Worm (Caenorhabditis elegans) whole organism, young adult: ENCODE data around the gene fkb-3.

ENCODE experiments used
- B0035.1 ChIP-seq: sonication (generic microtip); optimal IDR thresholded peaks from 2 replicates; lab custom pipeline; 2016; ENCODE audit warnings: missing genetic modification characterization, mild to moderate bottlenecking, missing compliant biosample characterization, missing genotype, missing genetic modification reagents
- C17E4.6 ChIP-seq: fragments of 200-800 bp; sonication (Bioruptor generic); IDR thresholded peaks from 2 replicates; pipeline ENCODE4 v1.3.6; 2022; ENCODE audit warnings: missing genetic modification reagents, missing genetic modification characterization, missing compliant biosample characterization
- F10E7.11 ChIP-seq: sonication (generic microtip); optimal IDR thresholded peaks from 2 replicates; lab custom pipeline; 2017; ENCODE audit warnings: mild to moderate bottlenecking, missing genetic modification characterization, moderate library complexity, missing compliant biosample characterization
- F22D6.2 ChIP-seq: sonication (generic microtip); optimal IDR thresholded peaks from 2 replicates; lab custom pipeline; 2016; ENCODE audit warnings: mild to moderate bottlenecking, missing genetic modification characterization, missing compliant biosample characterization
- F23B12.7 ChIP-seq: sonication (generic microtip); optimal IDR thresholded peaks from 2 replicates; lab custom pipeline; 2017; ENCODE audit warnings: missing genetic modification characterization, mild to moderate bottlenecking, missing compliant biosample characterization, antibody characterized with exemption, moderate library complexity; ENCODE audit not compliant: insufficient read depth
- F33H1.4 ChIP-seq: fragments of 200-800 bp; sonication (Bioruptor generic); IDR thresholded peaks from 2 replicates; pipeline ENCODE4 v1.3.6; 2022; ENCODE audit warnings: missing genetic modification reagents, missing genetic modification characterization, missing compliant biosample characterization
- F37B4.10 ChIP-seq: fragments of 200-800 bp; sonication (Bioruptor generic); IDR thresholded peaks from 2 replicates; pipeline ENCODE4 v1.3.6; 2022; ENCODE audit warnings: missing genetic modification characterization, missing compliant biosample characterization
- F49E8.2 ChIP-seq: sonication (generic microtip); optimal IDR thresholded peaks from 3 replicates; lab custom pipeline; 2017; ENCODE audit warnings: missing genetic modification characterization, mild to moderate bottlenecking, missing compliant biosample characterization, antibody characterized with exemption, moderate library complexity; ENCODE audit not compliant: insufficient read depth
- F55B11.4 ChIP-seq: sonication (generic microtip); optimal IDR thresholded peaks from 2 replicates; lab custom pipeline; 2016; ENCODE audit warnings: missing compliant biosample characterization, missing genetic modification characterization, borderline replicate concordance; ENCODE audit not compliant: insufficient read depth
- F57C9.4 ChIP-seq: sonication (generic microtip); optimal IDR thresholded peaks from 2 replicates; lab custom pipeline; 2017; ENCODE audit warnings: mild to moderate bottlenecking, missing genetic modification characterization, missing compliant biosample characterization
- K11D2.4 ChIP-seq: fragments of 200-800 bp; sonication (Bioruptor generic); IDR thresholded peaks from 2 replicates; pipeline ENCODE4 v1.3.6; 2022; ENCODE audit warnings: missing genetic modification reagents, missing genetic modification characterization, missing compliant biosample characterization
- Y53F4B.3 ChIP-seq: fragments of 200-800 bp; sonication (Bioruptor generic); IDR thresholded peaks from 2 replicates; pipeline ENCODE4 v1.3.6; 2022; ENCODE audit warnings: missing genetic modification reagents, missing genetic modification characterization, missing compliant biosample characterization
- Y53G8AR.9 ChIP-seq: fragments of 200-800 bp; sonication (Bioruptor generic); conservative IDR thresholded peaks from 2 replicates; pipeline ENCODE4 v1.3.6; 2022; ENCODE audit warnings: missing genetic modification reagents, missing genetic modification characterization, missing compliant biosample characterization
- Y95B8A.8 ChIP-seq: fragments of 200-800 bp; sonication (Bioruptor generic); IDR thresholded peaks from 2 replicates; pipeline ENCODE4 v1.3.6; 2022; ENCODE audit warnings: missing genetic modification reagents, missing genetic modification characterization, missing compliant biosample characterization
- ZK185.1 ChIP-seq: sonication (generic microtip); optimal IDR thresholded peaks from 2 replicates; lab custom pipeline; 2016; ENCODE audit warnings: mild to moderate bottlenecking, missing genetic modification characterization, missing compliant biosample characterization; ENCODE audit not compliant: poor library complexity, severe bottlenecking
- ama-1 ChIP-seq, 3 experiments: fragments of 150-350 bp in 1 of 3; sonication (generic microtip) in 2 of 3; optimal IDR thresholded peaks; 2 replicates each; lab custom pipeline; 2014 to 2018; ENCODE audit warnings: missing biosample characterization in 2 of 3, missing genetic modification characterization in 2 of 3, missing genetic modification reagents in 2 of 3
- atf-7 ChIP-seq: sonication (generic microtip); optimal IDR thresholded peaks from 2 replicates; lab custom pipeline; 2017; ENCODE audit warnings: mild to moderate bottlenecking, missing genetic modification characterization, missing compliant biosample characterization
- athp-1 ChIP-seq: sonication (generic microtip); optimal IDR thresholded peaks from 2 replicates; lab custom pipeline; 2017; ENCODE audit warnings: mild to moderate bottlenecking, missing genetic modification characterization, missing compliant biosample characterization
- cebp-2 ChIP-seq: fragments of 200-800 bp; sonication (Bioruptor generic); IDR thresholded peaks from 2 replicates; pipeline ENCODE4 v1.3.6; 2022; ENCODE audit warnings: missing genetic modification characterization, missing compliant biosample characterization
- ceh-40 ChIP-seq: fragments of 200-800 bp; sonication (Bioruptor generic); IDR thresholded peaks from 2 replicates; pipeline ENCODE4 v1.3.6; 2022; ENCODE audit warnings: missing genetic modification characterization, missing compliant biosample characterization
- ceh-91 ChIP-seq: fragments of 200-800 bp; sonication (Bioruptor generic); IDR thresholded peaks from 2 replicates; pipeline ENCODE4 v1.3.6; 2022; ENCODE audit warnings: missing genetic modification reagents, missing genetic modification characterization, missing compliant biosample characterization
- dpff-1 ChIP-seq: sonication (generic microtip); optimal IDR thresholded peaks from 2 replicates; lab custom pipeline; 2017; ENCODE audit warnings: mild to moderate bottlenecking, missing genetic modification characterization, missing compliant biosample characterization
- ekl-4 ChIP-seq: fragments of 200-800 bp; sonication (Bioruptor generic); IDR thresholded peaks from 2 replicates; pipeline ENCODE4 v1.3.6; 2022; ENCODE audit warnings: missing genetic modification reagents, missing genetic modification characterization, missing compliant biosample characterization
- him-1 ChIP-seq: sonication (generic microtip); optimal IDR thresholded peaks from 2 replicates; lab custom pipeline; 2016; ENCODE audit warnings: missing genotype, missing genetic modification reagents, missing genetic modification characterization, missing compliant biosample characterization
- hlh-12 ChIP-seq: sonication (generic microtip); optimal IDR thresholded peaks from 2 replicates; lab custom pipeline; 2016; ENCODE audit warnings: missing genetic modification characterization, missing compliant biosample characterization
- hsf-1 ChIP-seq: fragments of 200-800 bp; sonication (Bioruptor generic); IDR thresholded peaks from 2 replicates; pipeline ENCODE4 v1.3.6; 2022; ENCODE audit warnings: missing genetic modification reagents, missing genetic modification characterization, missing compliant biosample characterization
- lin-26 ChIP-seq: fragments of 200-800 bp; sonication (Bioruptor generic); IDR thresholded peaks from 2 replicates; pipeline ENCODE4 v1.3.6; 2022; ENCODE audit warnings: missing genetic modification reagents, missing genetic modification characterization, missing compliant biosample characterization
- lin-40 ChIP-seq: sonication (generic microtip); optimal IDR thresholded peaks from 2 replicates; lab custom pipeline; 2016; ENCODE audit warnings: missing genetic modification characterization, mild to moderate bottlenecking, missing compliant biosample characterization, missing genotype, missing genetic modification reagents
- madf-3 ChIP-seq: fragments of 200-800 bp; sonication (Bioruptor generic); IDR thresholded peaks from 2 replicates; pipeline ENCODE4 v1.3.6; 2022; ENCODE audit warnings: missing genetic modification reagents, missing genetic modification characterization, missing compliant biosample characterization
- madf-6 ChIP-seq: fragments of 200-800 bp; sonication (Bioruptor generic); IDR thresholded peaks from 2 replicates; pipeline ENCODE4 v1.3.6; 2022; ENCODE audit warnings: missing genetic modification reagents, missing genetic modification characterization, missing compliant biosample characterization
- mes-4 ChIP-seq: sonication (generic microtip); optimal IDR thresholded peaks from 2 replicates; lab custom pipeline; 2016; ENCODE audit warnings: missing genotype, missing genetic modification characterization, missing compliant biosample characterization
- nhr-120 ChIP-seq: fragments of 200-800 bp; sonication (Bioruptor generic); IDR thresholded peaks from 2 replicates; pipeline ENCODE4 v1.3.6; 2022; ENCODE audit warnings: missing genetic modification characterization, missing compliant biosample characterization
- nhr-179 ChIP-seq: sonication (generic microtip); optimal IDR thresholded peaks from 2 replicates; lab custom pipeline; 2016; ENCODE audit warnings: mild to moderate bottlenecking, missing genetic modification characterization, missing compliant biosample characterization
- pbrm-1 ChIP-seq: fragments of 200-800 bp; sonication (Bioruptor generic); IDR thresholded peaks from 2 replicates; pipeline ENCODE4 v1.3.6; 2022; ENCODE audit warnings: missing genetic modification reagents, missing genetic modification characterization, missing compliant biosample characterization
- rcor-1 ChIP-seq: fragments of 200-800 bp; sonication (Bioruptor generic); IDR thresholded peaks from 2 replicates; pipeline ENCODE4 v1.3.6; 2022; ENCODE audit warnings: missing genetic modification reagents, missing genetic modification characterization, missing compliant biosample characterization
- rec-8 ChIP-seq, 2 experiments: sonication (generic microtip); optimal IDR thresholded peaks; 2 replicates each; lab custom pipeline; 2016; ENCODE audit warnings: mild to moderate bottlenecking in 2 of 2, missing genetic modification characterization in 2 of 2, missing genetic modification reagents in 2 of 2, missing genotype in 2 of 2, missing biosample characterization in 1 of 2, missing compliant biosample characterization in 1 of 2, moderate library complexity in 1 of 2
- repo-1 ChIP-seq: sonication (generic microtip); optimal IDR thresholded peaks from 2 replicates; lab custom pipeline; 2017; ENCODE audit warnings: mild to moderate bottlenecking, missing genetic modification characterization, missing compliant biosample characterization
- snpc-1.3 ChIP-seq: sonication (generic microtip); optimal IDR thresholded peaks from 2 replicates; lab custom pipeline; 2017; ENCODE audit warnings: missing genetic modification characterization, mild to moderate bottlenecking, missing compliant biosample characterization, antibody characterized with exemption, moderate library complexity, missing genotype, missing genetic modification reagents; ENCODE audit not compliant: insufficient read depth
- snpc-4 ChIP-seq, 5 experiments: fragments of 150-350 bp in 1 of 5; sonication (generic microtip) in 4 of 5; optimal IDR thresholded peaks; 2 replicates each; lab custom pipeline; 2014 to 2018; ENCODE audit warnings: missing genetic modification characterization in 5 of 5, missing biosample characterization in 3 of 5, antibody characterized with exemption in 2 of 5, mild to moderate bottlenecking in 2 of 5, missing compliant biosample characterization in 2 of 5, missing genotype in 2 of 5, moderate library complexity in 2 of 5, missing genetic modification reagents in 1 of 5
- somi-1 ChIP-seq: fragments of 200-800 bp; sonication (Bioruptor generic); optimal IDR thresholded peaks from 2 replicates; lab custom pipeline; 2018; ENCODE audit warnings: mild to moderate bottlenecking, missing genetic modification characterization, missing compliant biosample characterization
- tbp1 ChIP-seq: fragments of 200-800 bp; sonication (Bioruptor generic); optimal IDR thresholded peaks from 2 replicates; lab custom pipeline; 2018; ENCODE audit warnings: mild to moderate bottlenecking, missing genetic modification characterization, missing compliant biosample characterization
- tlf-1 ChIP-seq: fragments of 200-800 bp; sonication (Bioruptor generic); optimal IDR thresholded peaks from 2 replicates; lab custom pipeline; 2018; ENCODE audit warnings: mild to moderate bottlenecking, missing genetic modification characterization, missing compliant biosample characterization
- unc-62 ChIP-seq: fragments of 150-350 bp; optimal IDR thresholded peaks from 2 replicates; lab custom pipeline; 2014; ENCODE audit warnings: missing biosample characterization, missing genetic modification reagents, missing genetic modification characterization
- xnd-1 ChIP-seq: sonication (generic microtip); optimal IDR thresholded peaks from 2 replicates; lab custom pipeline; 2016; ENCODE audit warnings: missing genotype, missing genetic modification reagents, missing genetic modification characterization, missing compliant biosample characterization
- zim-3 ChIP-seq: sonication (generic microtip); optimal IDR thresholded peaks from 2 replicates; lab custom pipeline; 2017; ENCODE audit warnings: mild to moderate bottlenecking, missing genetic modification characterization, moderate library complexity, missing compliant biosample characterization
- ztf-18 ChIP-seq: sonication (generic microtip); optimal IDR thresholded peaks from 2 replicates; lab custom pipeline; 2016; ENCODE audit warnings: missing genotype, mild to moderate bottlenecking, missing genetic modification characterization, missing compliant biosample characterization
- ztf-22 ChIP-seq: fragments of 200-800 bp; sonication (Bioruptor generic); optimal IDR thresholded peaks from 2 replicates; lab custom pipeline; 2018; ENCODE audit warnings: mild to moderate bottlenecking, missing genetic modification characterization, moderate library complexity, missing compliant biosample characterization
- ztf-26 ChIP-seq: sonication (generic microtip); optimal IDR thresholded peaks from 2 replicates; lab custom pipeline; 2017; ENCODE audit warnings: missing genetic modification characterization, missing compliant biosample characterization

Gene fkb-3

ce11 chrV:7196498-7196966 lies 28.5 kb upstream of the fkb-3 start, which contains the start of gene F09G2.2 (continued):
- TF ChIP-seq him-1 (peak; percentile 55), zim-3 (tag; lab: Kevin White, UChicago) (no peak), unc-62 (peak; percentile 13), ZK185.1 (tag; lab: Kevin White, UChicago) (peak; percentile 68), pbrm-1 (GFP tag; lab: Robert Waterston, UW) (peak; percentile 89), K11D2.4 (GFP tag; lab: Robert Waterston, UW) (peak; percentile 72), dpff-1 (tag; lab: Kevin White, UChicago) (no peak), ceh-91 (GFP tag; lab: Robert Waterston, UW) (peak; percentile 82), Y95B8A.8 (peak; percentile 84), hsf-1 (peak; percentile 72; the same call in 1 of the 2 replicates), cebp-2 (GFP tag; lab: Robert Waterston, UW) (no peak), atf-7 (tag; lab: Kevin White, UChicago) (peak; percentile 14), F33H1.4 (peak; percentile 79), tbp1 (peak; percentile 72), xnd-1 (tag; lab: Kevin White, UChicago) (peak; percentile 77), B0035.1 (peak; percentile 0), tlf-1 (GFP tag; lab: Kevin White, UChicago) (peak; percentile 84), F57C9.4 (tag; lab: Kevin White, UChicago) (no peak), hlh-12 (no peak), madf-3 (peak; percentile 100), mes-4 (no peak), repo-1 (tag; lab: Kevin White, UChicago) (no peak), lin-26 (GFP tag; lab: Robert Waterston, UW) (no peak), F22D6.2 (tag; lab: Kevin White, UChicago) (peak; percentile 57), F23B12.7 (peak; percentile 61), snpc-4 (GFP tag; optimal IDR thresholded peaks at IDR 0.05; lab: Kevin White, UChicago) (no peak), snpc-4 (tag; optimal IDR thresholded peaks at IDR 0.05; lab: Kevin White, UChicago) (peak; percentile 34 to 78 (median 70)), F37B4.10 (GFP tag; lab: Robert Waterston, UW) (no peak), athp-1 (tag; lab: Kevin White, UChicago) (peak; percentile 66), rec-8 (tag; optimal IDR thresholded peaks at IDR 0.05; lab: Kevin White, UChicago) (no peak), ztf-22 (GFP tag; lab: Kevin White, UChicago) (peak; percentile 2), Y53F4B.3 (0 out of 2 replicates have a peak, but pooled peaks have one; percentile 10), nhr-179 (tag; lab: Kevin White, UChicago) (no peak), F55B11.4 (tag; lab: Kevin White, UChicago) (no peak), rcor-1 (GFP tag; lab: Robert Waterston, UW) (peak; percentile 93), ama-1 (optimal IDR thresholded peaks at IDR 0.05; lab: Kevin White, UChicago) (no peak), ama-1 (GFP tag; optimal IDR thresholded peaks at IDR 0.05; lab: Kevin White, UChicago) (no peak), ztf-26 (peak; percentile 85), ztf-18 (tag; lab: Kevin White, UChicago) (peak; percentile 70)
- TF ChIP-seq, all 124 proteins: peak for 73

- TF ChIP-seq F55B11.4 (tag; lab: Kevin White, UChicago): no peak
- 0 out of 2 replicates have a peak, but pooled peaks have one; percentile 3 for TF ChIP-seq ceh-40 (GFP tag; lab: Robert Waterston, UW)
- peak; percentile 55 for TF ChIP-seq madf-6
- TF ChIP-seq somi-1 (GFP tag; lab: Kevin White, UChicago): no peak
- TF ChIP-seq snpc-1.3 (tag; lab: Kevin White, UChicago): no peak
- no peak for TF ChIP-seq F37B4.10 (GFP tag; lab: Robert Waterston, UW)
- TF ChIP-seq rcor-1 (GFP tag; lab: Robert Waterston, UW): 0 out of 2 replicates have a peak, but pooled peaks have one; percentile 39
- no peak for TF ChIP-seq nhr-120
- TF ChIP-seq C17E4.6 (GFP tag; lab: Robert Waterston, UW): no peak
- TF ChIP-seq F49E8.2: peak; percentile 16
- no peak for TF ChIP-seq F10E7.11 (tag; lab: Kevin White, UChicago)
- peak; percentile 3 for TF ChIP-seq tbp1
- 0 out of 2 replicates have a peak, but pooled peaks have one; percentile 58 for TF ChIP-seq Y53G8AR.9 (GFP tag; lab: Robert Waterston, UW)
- peak; percentile 57; the same call in 1 of the 2 replicates for TF ChIP-seq ekl-4 (GFP tag; lab: Robert Waterston, UW)
- no peak for TF ChIP-seq lin-40 (tag; lab: Kevin White, UChicago)
Measured at ce11 chrV:7197036-7197435, 28.0 kb upstream of the fkb-3 start.
